Worm (Caenorhabditis elegans) whole organism, L2 larva: Measurements from ENCODE around the gene spig-9.
A peak's percentile ranks its signal among the peaks of the same experiment; 100 is the strongest.

Experiments
- C34F6.9 ChIP-seq: fragments of 150-350 bp; optimal IDR thresholded peaks from 2 replicates; lab custom pipeline; 2014; ENCODE audit warnings: missing biosample characterization, missing genetic modification characterization
- Y55F3AM.14 ChIP-seq: fragments of 200-800 bp; sonication (Bioruptor generic); optimal IDR thresholded peaks from 2 replicates; lab custom pipeline; 2018; ENCODE audit warnings: mild to moderate bottlenecking, missing genetic modification characterization, missing compliant biosample characterization
- ZK546.5 ChIP-seq: sonication (generic microtip); optimal IDR thresholded peaks from 2 replicates; lab custom pipeline; 2017; ENCODE audit warnings: missing biosample characterization, missing genetic modification characterization
- aly-2 ChIP-seq: fragments of 150-350 bp; optimal IDR thresholded peaks from 2 replicates; lab custom pipeline; 2014; ENCODE audit warnings: missing biosample characterization, missing genetic modification characterization
- blmp-1 ChIP-seq: sonication (generic microtip); optimal IDR thresholded peaks from 2 replicates; lab custom pipeline; 2017; ENCODE audit warnings: missing genetic modification characterization, mild to moderate bottlenecking, missing compliant biosample characterization, antibody characterized with exemption, moderate library complexity; ENCODE audit not compliant: insufficient read depth
- ceh-16 ChIP-seq: fragments of 150-350 bp; optimal IDR thresholded peaks from 2 replicates; lab custom pipeline; 2014; ENCODE audit warnings: missing biosample characterization, missing genetic modification characterization
- ceh-82 ChIP-seq: fragments of 150-350 bp; optimal IDR thresholded peaks from 2 replicates; lab custom pipeline; 2014; ENCODE audit warnings: missing biosample characterization, missing genetic modification characterization
- crh-2 ChIP-seq: sonication (generic microtip); optimal IDR thresholded peaks from 2 replicates; lab custom pipeline; 2017; ENCODE audit warnings: missing biosample characterization, missing genetic modification characterization
- dmd-4 ChIP-seq: sonication (generic microtip); optimal IDR thresholded peaks from 2 replicates; lab custom pipeline; 2017; ENCODE audit warnings: missing biosample characterization, missing genetic modification characterization
- gmeb-1 ChIP-seq: fragments of 150-350 bp; optimal IDR thresholded peaks from 2 replicates; lab custom pipeline; 2014; ENCODE audit warnings: missing biosample characterization, missing genetic modification characterization
- lin-11 ChIP-seq: fragments of 150-350 bp; sonication (generic microtip); optimal IDR thresholded peaks from 2 replicates; lab custom pipeline; 2014; ENCODE audit warnings: missing biosample characterization, missing genetic modification characterization, inconsistent platforms, mixed read lengths
- lin-39 ChIP-seq: fragments of 150-350 bp; optimal IDR thresholded peaks from 2 replicates; lab custom pipeline; 2014; ENCODE audit warnings: missing biosample characterization, missing genetic modification reagents, missing genetic modification characterization
- lsy-2 ChIP-seq, 2 experiments: fragments of 150-350 bp in 1 of 2; sonication (generic microtip) in 1 of 2; optimal IDR thresholded peaks; 2 replicates each; lab custom pipeline; 2014 to 2017; ENCODE audit warnings: missing biosample characterization in 2 of 2, missing genetic modification characterization in 2 of 2
- mbf-1 ChIP-seq: sonication (generic microtip); optimal IDR thresholded peaks from 2 replicates; lab custom pipeline; 2017; ENCODE audit warnings: missing biosample characterization, missing genetic modification characterization
- nhr-10 ChIP-seq: sonication (generic microtip); optimal IDR thresholded peaks from 2 replicates; lab custom pipeline; 2017; ENCODE audit warnings: missing biosample characterization, missing genetic modification characterization
- nhr-11 ChIP-seq: fragments of 150-350 bp; optimal IDR thresholded peaks from 2 replicates; lab custom pipeline; 2014; ENCODE audit warnings: missing biosample characterization, missing genetic modification characterization
- nhr-12 ChIP-seq: fragments of 150-350 bp; optimal IDR thresholded peaks from 2 replicates; lab custom pipeline; 2014; ENCODE audit warnings: missing biosample characterization, missing genetic modification characterization
- nhr-129 ChIP-seq: fragments of 150-350 bp; optimal IDR thresholded peaks from 2 replicates; lab custom pipeline; 2014; ENCODE audit warnings: missing biosample characterization, missing genetic modification characterization
- nhr-21 ChIP-seq: fragments of 150-350 bp; optimal IDR thresholded peaks from 2 replicates; lab custom pipeline; 2014; ENCODE audit warnings: missing biosample characterization, missing genetic modification characterization
- nhr-23 ChIP-seq: fragments of 150-350 bp; optimal IDR thresholded peaks from 2 replicates; lab custom pipeline; 2014; ENCODE audit warnings: missing biosample characterization, missing genetic modification reagents, missing genetic modification characterization
- nhr-25 ChIP-seq: fragments of 150-350 bp; sonication (generic microtip); optimal IDR thresholded peaks from 3 replicates; lab custom pipeline; 2014; ENCODE audit warnings: missing biosample characterization, missing genetic modification characterization
- nhr-77 ChIP-seq: fragments of 150-350 bp; optimal IDR thresholded peaks from 2 replicates; lab custom pipeline; 2014; ENCODE audit warnings: missing biosample characterization, missing genetic modification characterization
- peb-1 ChIP-seq: fragments of 150-350 bp; optimal IDR thresholded peaks from 2 replicates; lab custom pipeline; 2014; ENCODE audit warnings: missing biosample characterization, missing genetic modification characterization
- skn-1 ChIP-seq: sonication (generic microtip); optimal IDR thresholded peaks from 2 replicates; lab custom pipeline; 2017; ENCODE audit warnings: missing biosample characterization, missing genetic modification characterization
- sma-3 ChIP-seq: sonication (generic microtip); optimal IDR thresholded peaks from 2 replicates; lab custom pipeline; 2016; ENCODE audit warnings: missing genetic modification reagents, missing genetic modification characterization, missing compliant biosample characterization
- sma-9 ChIP-seq, 2 experiments: fragments of 150-350 bp in 1 of 2; sonication (generic microtip) in 1 of 2; optimal IDR thresholded peaks; 2 replicates each; lab custom pipeline; 2014 to 2016; ENCODE audit warnings: missing genetic modification characterization in 2 of 2, mild to moderate bottlenecking in 1 of 2, missing biosample characterization in 1 of 2, missing compliant biosample characterization in 1 of 2, missing genetic modification reagents in 1 of 2, moderate library complexity in 1 of 2
- unc-62 ChIP-seq: fragments of 150-350 bp; optimal IDR thresholded peaks from 2 replicates; lab custom pipeline; 2014; ENCODE audit warnings: missing biosample characterization, missing genetic modification reagents, missing genetic modification characterization
- zag-1 ChIP-seq: fragments of 150-350 bp; optimal IDR thresholded peaks from 2 replicates; lab custom pipeline; 2014; ENCODE audit warnings: missing biosample characterization, missing genetic modification characterization
- ztf-11 ChIP-seq: sonication (generic microtip); optimal IDR thresholded peaks from 2 replicates; lab custom pipeline; 2017; ENCODE audit warnings: missing biosample characterization, missing genetic modification characterization

spig-9 gene

DNA sequence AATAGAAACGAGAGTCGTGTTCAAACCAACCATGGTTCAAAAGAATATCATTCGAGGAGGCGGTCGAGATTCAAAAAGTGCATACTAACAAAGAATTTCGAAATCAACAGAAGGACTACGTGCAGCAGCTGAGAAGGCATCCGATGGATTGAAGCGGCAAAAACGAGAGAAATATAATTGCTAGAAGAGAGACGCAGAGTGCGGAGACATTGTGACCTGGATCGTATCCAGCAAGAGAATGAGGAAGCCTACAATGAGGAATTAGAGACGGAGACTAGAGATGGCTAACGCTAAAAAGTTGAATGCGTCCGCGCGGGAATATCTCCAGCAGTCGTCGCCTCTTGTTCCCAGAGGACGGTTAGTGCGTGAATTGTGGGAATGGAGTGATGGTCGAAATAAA, 1.9 kb downstream of the spig-9 start:
- no peak for TF ChIP-seq unc-62 (GFP tag; lab: Kevin White, UChicago)
- TF ChIP-seq nhr-21 (tag; lab: Kevin White, UChicago): peak; percentile 20

DNA sequence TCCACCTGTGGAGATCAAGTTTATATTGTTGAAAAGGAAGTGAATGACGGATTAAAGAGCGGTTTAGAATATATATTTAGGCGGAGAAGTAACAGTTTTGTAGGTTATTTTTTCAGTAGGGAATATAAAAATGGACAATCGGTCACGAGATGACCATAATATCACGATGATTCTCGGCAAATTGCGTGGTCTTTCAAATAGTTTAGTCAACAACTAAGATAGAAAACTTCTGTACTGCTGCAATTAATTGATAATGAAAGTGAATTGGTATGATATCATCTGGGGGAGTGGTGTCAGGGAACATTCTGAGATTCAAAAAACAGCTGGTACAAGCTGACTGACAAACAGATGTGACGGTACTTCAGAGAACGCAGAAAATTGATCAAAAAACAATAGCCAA, 3.2 kb downstream of the spig-9 start:
- no peak for TF ChIP-seq nhr-10 (tag; lab: Kevin White, UChicago)
- TF ChIP-seq aly-2 (tag; lab: Kevin White, UChicago): no peak
- no peak for TF ChIP-seq Y55F3AM.14
- peak; percentile 60 for TF ChIP-seq sma-3 (GFP tag; lab: Kevin White, UChicago)
- no peak for TF ChIP-seq ZK546.5
- no peak for TF ChIP-seq dmd-4
- TF ChIP-seq nhr-25 (tag; lab: Kevin White, UChicago): peak; percentile 36
- TF ChIP-seq nhr-12 (tag; lab: Kevin White, UChicago): no peak
- peak; percentile 90 for TF ChIP-seq blmp-1 (tag; lab: Kevin White, UChicago)
- TF ChIP-seq nhr-77 (tag; lab: Kevin White, UChicago): no peak
- TF ChIP-seq sma-9 (GFP tag; optimal IDR thresholded peaks at IDR 0.05; lab: Kevin White, UChicago): peak; percentile 44
- no peak for TF ChIP-seq sma-9 (tag; optimal IDR thresholded peaks at IDR 0.05; lab: Kevin White, UChicago)
- peak; percentile 15 for TF ChIP-seq crh-2 (tag; lab: Kevin White, UChicago)
- TF ChIP-seq, all 48 proteins: peak for 5

DNA sequence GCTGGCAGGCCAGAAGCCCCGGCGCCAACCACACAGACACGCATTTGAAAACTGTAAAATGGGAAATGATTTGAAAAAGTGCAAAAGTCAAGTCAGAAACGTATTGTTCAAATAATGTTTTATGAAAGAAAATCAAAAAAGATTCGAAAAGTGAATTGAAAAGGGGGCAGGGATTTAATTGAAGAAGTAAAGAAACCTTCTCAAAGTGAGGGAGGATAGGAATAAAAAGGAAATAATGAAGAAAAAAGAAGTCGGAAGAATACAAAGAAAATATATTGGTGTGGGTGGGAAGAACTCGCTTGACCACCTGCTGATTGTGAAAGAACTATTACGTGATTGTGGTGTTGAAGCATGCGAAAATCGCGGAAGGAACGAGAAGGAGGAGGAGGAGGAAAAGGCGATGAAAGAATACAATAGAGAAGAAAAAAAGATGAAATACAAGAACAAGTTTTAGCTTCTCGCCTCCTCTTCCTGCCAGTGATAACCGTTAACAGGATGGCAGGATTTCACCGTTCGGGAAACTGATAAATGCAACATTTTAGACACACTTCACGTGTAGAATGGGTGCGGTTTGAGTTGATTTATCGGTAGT, 4.9 kb downstream of the spig-9 start, which contains the start of gene fmo-4:
fmo-4 (minus strand) TSS at position 51 of the 592 bp plus-strand sequence.
- TF ChIP-seq Y55F3AM.14 (peak; percentile 33), nhr-21 (tag; lab: Kevin White, UChicago) (peak; percentile 71), nhr-23 (tag; lab: Kevin White, UChicago) (no peak), lsy-2 (tag; optimal IDR thresholded peaks at IDR 0.05; lab: Kevin White, UChicago) (no peak), nhr-25 (tag; lab: Kevin White, UChicago) (peak; percentile 9)

DNA sequence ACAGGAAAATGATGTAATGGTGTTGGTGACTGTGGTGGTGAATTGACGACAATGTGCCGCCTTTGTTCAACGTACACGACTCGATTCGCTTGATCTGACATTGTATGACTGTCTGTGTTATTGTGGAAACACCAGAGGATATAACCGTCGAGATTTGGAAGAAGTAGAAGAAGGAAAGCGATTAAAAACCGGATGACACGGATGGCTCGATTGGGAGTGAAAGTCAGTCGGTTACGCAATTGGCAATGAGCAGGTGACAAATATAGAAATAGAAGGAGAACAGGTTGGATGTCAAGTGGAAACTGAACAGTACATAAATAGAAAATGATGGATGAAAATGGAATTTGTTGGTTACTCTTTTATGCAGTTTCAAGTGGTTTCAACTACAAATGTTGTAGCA, 10.8 kb downstream of the spig-9 start, which contains the start of gene rdy-2:
rdy-2 (minus strand) TSS at position 101 of the 400 bp plus-strand sequence.
- no peak for TF ChIP-seq nhr-11 (tag; lab: Kevin White, UChicago)
- TF ChIP-seq lin-11 (tag; lab: Kevin White, UChicago): no peak
- TF ChIP-seq unc-62 (GFP tag; lab: Kevin White, UChicago): no peak
- TF ChIP-seq ceh-16 (tag; lab: Kevin White, UChicago): no peak
- TF ChIP-seq aly-2 (tag; lab: Kevin White, UChicago): no peak
- no peak for TF ChIP-seq lin-39 (tag; lab: Kevin White, UChicago)
- TF ChIP-seq ztf-11 (tag; lab: Kevin White, UChicago): no peak
- TF ChIP-seq mbf-1 (tag; lab: Kevin White, UChicago): no peak
- TF ChIP-seq gmeb-1 (tag; lab: Kevin White, UChicago): no peak
- TF ChIP-seq lsy-2 (tag; optimal IDR thresholded peaks at IDR 0.05; lab: Kevin White, UChicago): no peak
- TF ChIP-seq Y55F3AM.14: no peak
- no peak for TF ChIP-seq nhr-21 (tag; lab: Kevin White, UChicago)
- TF ChIP-seq, all 48 proteins: peak for 0

DNA sequence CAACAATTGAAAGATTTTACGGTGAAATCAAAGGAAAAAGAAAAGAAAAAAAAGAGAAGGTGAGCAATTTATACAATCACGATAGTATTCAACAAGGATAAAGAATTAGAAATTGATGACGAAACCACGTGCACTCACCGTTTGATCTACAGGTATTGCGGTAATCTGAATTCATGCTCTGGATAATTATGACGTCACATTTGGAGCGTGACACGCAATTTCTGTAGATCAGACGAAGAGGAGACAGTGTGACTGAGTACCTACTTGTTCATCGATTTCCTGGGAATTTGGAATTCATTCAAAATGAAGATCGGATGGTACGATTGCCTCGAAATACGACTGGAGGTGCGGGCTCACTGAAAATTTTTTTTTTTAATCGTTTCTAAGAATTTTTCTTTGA, 13.3 kb downstream of the spig-9 start:
- TF ChIP-seq nhr-21 (tag; lab: Kevin White, UChicago): no peak
- no peak for TF ChIP-seq nhr-11 (tag; lab: Kevin White, UChicago)
- no peak for TF ChIP-seq zag-1 (tag; lab: Kevin White, UChicago)
- no peak for TF ChIP-seq peb-1
- no peak for TF ChIP-seq C34F6.9
- no peak for TF ChIP-seq sma-3 (GFP tag; lab: Kevin White, UChicago)
- TF ChIP-seq lin-39 (tag; lab: Kevin White, UChicago): no peak
- no peak for TF ChIP-seq nhr-129 (tag; lab: Kevin White, UChicago)

DNA sequence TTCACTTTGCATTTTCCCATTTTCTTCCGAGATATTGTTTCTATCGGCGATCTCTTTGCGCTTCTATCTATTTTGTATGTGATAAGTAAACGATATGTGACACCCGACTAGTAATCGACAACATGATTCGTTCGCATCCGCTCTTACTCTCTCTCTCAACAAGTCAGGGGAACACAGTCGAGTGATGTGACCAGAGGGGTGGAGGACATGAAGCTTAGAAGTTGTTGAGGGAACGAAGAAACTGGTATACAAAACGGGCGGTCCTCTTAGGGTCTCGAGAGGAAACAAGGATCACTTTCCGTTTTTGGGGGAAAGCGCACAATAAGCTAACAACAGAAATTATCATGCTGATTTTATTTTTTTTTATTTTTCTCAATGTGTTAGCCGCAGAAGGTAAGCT, 18.6 kb downstream of the spig-9 start, which contains the start of gene F53F4.4:
F53F4.4 (plus strand) TSS at position 301 of the 400 bp plus-strand sequence.
- TF ChIP-seq skn-1 (tag; lab: Kevin White, UChicago): no peak
- no peak for TF ChIP-seq ceh-82
- TF ChIP-seq lin-11 (tag; lab: Kevin White, UChicago): no peak
- TF ChIP-seq aly-2 (tag; lab: Kevin White, UChicago): no peak
- TF ChIP-seq blmp-1 (tag; lab: Kevin White, UChicago): no peak
- no peak for TF ChIP-seq ceh-16 (tag; lab: Kevin White, UChicago)
